Worm (Caenorhabditis elegans) whole organism, young adult: Measurements from ENCODE around the gene gcy-32.

Source experiments
- C06A6.2 ChIP-seq: fragments of 200-800 bp; sonication (Bioruptor generic); conservative IDR thresholded peaks from 2 replicates; pipeline ENCODE4 v1.3.6; 2022; ENCODE audit warnings: missing genetic modification characterization, missing compliant biosample characterization
- F49E8.2 ChIP-seq: sonication (generic microtip); optimal IDR thresholded peaks from 3 replicates; lab custom pipeline; 2017; ENCODE audit warnings: missing genetic modification characterization, mild to moderate bottlenecking, missing compliant biosample characterization, antibody characterized with exemption, moderate library complexity; ENCODE audit not compliant: insufficient read depth
- F57A8.1 ChIP-seq: fragments of 200-800 bp; sonication (Bioruptor generic); optimal IDR thresholded peaks from 2 replicates; lab custom pipeline; 2018; ENCODE audit warnings: mild to moderate bottlenecking, missing genetic modification characterization, moderate library complexity, missing compliant biosample characterization
- aptf-3 ChIP-seq: fragments of 200-800 bp; sonication (Bioruptor generic); IDR thresholded peaks from 2 replicates; pipeline ENCODE4 v1.3.6; 2022; ENCODE audit warnings: missing genetic modification characterization, missing compliant biosample characterization
- attf-6 ChIP-seq: fragments of 200-800 bp; sonication (Bioruptor generic); IDR thresholded peaks from 2 replicates; pipeline ENCODE4 v1.3.6; 2022; ENCODE audit warnings: missing genetic modification reagents, missing genetic modification characterization, missing compliant biosample characterization
- chd-7 ChIP-seq: sonication (generic microtip); optimal IDR thresholded peaks from 2 replicates; lab custom pipeline; 2016; ENCODE audit warnings: mild to moderate bottlenecking, missing genetic modification characterization, moderate library complexity, missing compliant biosample characterization
- egl-18 ChIP-seq: fragments of 200-800 bp; sonication (Bioruptor generic); IDR thresholded peaks from 2 replicates; pipeline ENCODE4 v1.3.6; 2022; ENCODE audit warnings: missing genetic modification reagents, missing genetic modification characterization, missing compliant biosample characterization
- hmg-1.2 ChIP-seq: fragments of 200-800 bp; sonication (Bioruptor generic); IDR thresholded peaks from 2 replicates; pipeline ENCODE4 v1.3.6; 2022; ENCODE audit warnings: missing genetic modification reagents, missing genetic modification characterization, missing compliant biosample characterization
- lin-35 ChIP-seq, 3 experiments: fragments of 150-350 bp in 2 of 3; sonication (generic microtip) in 1 of 3; optimal IDR thresholded peaks; 2 replicates each; lab custom pipeline; 2014 to 2018; ENCODE audit warnings: missing biosample characterization in 3 of 3, missing genetic modification characterization in 3 of 3, missing genetic modification reagents in 3 of 3
- sea-2 ChIP-seq: fragments of 200-800 bp; sonication (Bioruptor generic); IDR thresholded peaks from 2 replicates; pipeline ENCODE4 v1.3.6; 2022; ENCODE audit warnings: missing genetic modification characterization, missing compliant biosample characterization
- ztf-18 ChIP-seq: sonication (generic microtip); optimal IDR thresholded peaks from 2 replicates; lab custom pipeline; 2016; ENCODE audit warnings: missing genotype, mild to moderate bottlenecking, missing genetic modification characterization, missing compliant biosample characterization
- ztf-6 ChIP-seq: fragments of 200-800 bp; sonication (Bioruptor generic); IDR thresholded peaks from 2 replicates; pipeline ENCODE4 v1.3.6; 2022; ENCODE audit warnings: missing genetic modification reagents, missing genetic modification characterization, missing compliant biosample characterization

ce11 chrV:13876529-13876928 is 38.8 kb downstream of the gcy-32 start, which contains the start of gene T22G5.1:
- no peak for TF ChIP-seq ztf-6 (GFP tag; lab: Robert Waterston, UW)
- TF ChIP-seq chd-7: no peak
- no peak for TF ChIP-seq sea-2 (GFP tag; lab: Robert Waterston, UW)
- no peak for TF ChIP-seq F49E8.2 (tag; lab: Kevin White, UChicago)
- TF ChIP-seq C06A6.2 (GFP tag; lab: Robert Waterston, UW): no peak
- no peak for TF ChIP-seq F57A8.1
- no peak for TF ChIP-seq attf-6
- no peak for TF ChIP-seq lin-35 (GFP tag; optimal IDR thresholded peaks at IDR 0.05; lab: Kevin White, UChicago)
- TF ChIP-seq aptf-3: no peak
- no peak for TF ChIP-seq ztf-18
- no peak for TF ChIP-seq hmg-1.2 (GFP tag; lab: Robert Waterston, UW)
- no peak for TF ChIP-seq egl-18 (GFP tag; lab: Robert Waterston, UW)
